Worm (Caenorhabditis elegans) whole organism, L1 larva: ENCODE measurements around the gene Y37B11A.3.

ENCODE experiments used
- C04F5.9 ChIP-seq: sonication (generic microtip); optimal IDR thresholded peaks from 2 replicates; lab custom pipeline; 2016; ENCODE audit warnings: missing genetic modification characterization, missing compliant biosample characterization
- F16B12.6 ChIP-seq: fragments of 150-350 bp; optimal IDR thresholded peaks from 2 replicates; lab custom pipeline; 2014; ENCODE audit warnings: missing biosample characterization, missing genetic modification characterization
- Y116A8C.19 ChIP-seq: sonication (generic microtip); optimal IDR thresholded peaks from 2 replicates; lab custom pipeline; 2016; ENCODE audit warnings: missing compliant biosample characterization, missing genetic modification characterization, borderline replicate concordance
- aha-1 ChIP-seq: fragments of 150-350 bp; optimal IDR thresholded peaks from 2 replicates; lab custom pipeline; 2014; ENCODE audit warnings: missing biosample characterization, missing genetic modification characterization
- aly-2 ChIP-seq: fragments of 150-350 bp; optimal IDR thresholded peaks from 2 replicates; lab custom pipeline; 2014; ENCODE audit warnings: missing biosample characterization, missing genetic modification characterization
- blmp-1 ChIP-seq: fragments of 150-350 bp; optimal IDR thresholded peaks from 2 replicates; lab custom pipeline; 2014; ENCODE audit warnings: missing biosample characterization, missing genetic modification characterization
- ceh-8 ChIP-seq: fragments of 200-800 bp; sonication (Bioruptor generic); optimal IDR thresholded peaks from 2 replicates; lab custom pipeline; 2018; ENCODE audit warnings: mild to moderate bottlenecking, missing genetic modification characterization, moderate library complexity, missing compliant biosample characterization
- ceh-88 ChIP-seq: fragments of 200-800 bp; sonication (Bioruptor generic); IDR thresholded peaks from 2 replicates; pipeline ENCODE4 v1.3.6; 2022; ENCODE audit warnings: missing genetic modification characterization, missing compliant biosample characterization
- ceh-90 ChIP-seq: sonication (generic microtip); optimal IDR thresholded peaks from 2 replicates; lab custom pipeline; 2016; ENCODE audit warnings: missing genetic modification characterization, missing compliant biosample characterization
- dsc-1 ChIP-seq: sonication (generic microtip); optimal IDR thresholded peaks from 2 replicates; lab custom pipeline; 2016; ENCODE audit warnings: mild to moderate bottlenecking, missing genetic modification characterization, missing compliant biosample characterization
- efl-1 ChIP-seq, 4 experiments: fragments of 150-350 bp; optimal IDR thresholded peaks in 3 of 4; peaks in 1 of 4; 1 replicate in 1 of 4; 2 replicates in 3 of 4; lab custom pipeline; 2014; ENCODE audit warnings: missing biosample characterization in 2 of 4, missing genetic modification characterization in 2 of 4, missing genetic modification reagents in 2 of 4
- efl-3 ChIP-seq: fragments of 200-800 bp; sonication (Bioruptor generic); optimal IDR thresholded peaks from 2 replicates; lab custom pipeline; 2018; ENCODE audit warnings: mild to moderate bottlenecking, missing genetic modification characterization, missing compliant biosample characterization
- egl-13 ChIP-seq: sonication (generic microtip); optimal IDR thresholded peaks from 2 replicates; lab custom pipeline; 2016; ENCODE audit warnings: missing genotype, missing genetic modification reagents, missing genetic modification characterization, missing compliant biosample characterization
- egl-27 ChIP-seq, 2 experiments: fragments of 150-350 bp in 1 of 2; sonication (generic microtip); optimal IDR thresholded peaks; 3 replicates each; lab custom pipeline; 2017 to 2018; ENCODE audit warnings: missing biosample characterization in 2 of 2, missing genetic modification characterization in 2 of 2, missing genetic modification reagents in 2 of 2
- elt-3 ChIP-seq, 6 experiments: fragments of 150-350 bp in 1 of 6; sonication (generic microtip); optimal IDR thresholded peaks; 2 replicates each; lab custom pipeline; 2017 to 2018; ENCODE audit warnings: missing biosample characterization in 6 of 6, missing genetic modification characterization in 6 of 6, inconsistent platforms in 1 of 6
- fkh-8 ChIP-seq: sonication (generic microtip); optimal IDR thresholded peaks from 2 replicates; lab custom pipeline; 2016; ENCODE audit warnings: mild to moderate bottlenecking, missing genetic modification characterization, missing compliant biosample characterization
- fos-1 ChIP-seq: fragments of 150-350 bp; optimal IDR thresholded peaks from 2 replicates; lab custom pipeline; 2014; ENCODE audit warnings: missing biosample characterization, missing genetic modification characterization
- hlh-17 ChIP-seq: fragments of 200-800 bp; sonication (Bioruptor generic); optimal IDR thresholded peaks from 2 replicates; lab custom pipeline; 2018; ENCODE audit warnings: missing genetic modification characterization, mild to moderate bottlenecking, missing compliant biosample characterization, moderate library complexity, borderline replicate concordance
- hpl-2 ChIP-seq: fragments of 150-350 bp; optimal IDR thresholded peaks from 2 replicates; lab custom pipeline; 2014; ENCODE audit warnings: missing biosample characterization, missing genetic modification reagents, missing genetic modification characterization
- irx-1 ChIP-seq: sonication (generic microtip); optimal IDR thresholded peaks from 2 replicates; lab custom pipeline; 2016; ENCODE audit warnings: missing genetic modification characterization, missing compliant biosample characterization
- jun-1 ChIP-seq: fragments of 150-350 bp; optimal IDR thresholded peaks from 2 replicates; lab custom pipeline; 2014; ENCODE audit warnings: missing biosample characterization, missing genetic modification reagents, missing genetic modification characterization
- lin-13 ChIP-seq: fragments of 150-350 bp; optimal IDR thresholded peaks from 2 replicates; lab custom pipeline; 2014; ENCODE audit warnings: missing biosample characterization, missing genetic modification reagents, missing genetic modification characterization
- lin-14 ChIP-seq: fragments of 200-800 bp; sonication (Bioruptor generic); optimal IDR thresholded peaks from 2 replicates; lab custom pipeline; 2018; ENCODE audit warnings: mild to moderate bottlenecking, missing genetic modification characterization, moderate library complexity, missing compliant biosample characterization
- lin-15B ChIP-seq: fragments of 150-350 bp; sonication (generic microtip); optimal IDR thresholded peaks from 3 replicates; lab custom pipeline; 2014; ENCODE audit warnings: missing biosample characterization, missing genetic modification characterization
- lin-35 ChIP-seq, 2 experiments: fragments of 150-350 bp; optimal IDR thresholded peaks; 2 replicates each; lab custom pipeline; 2014; ENCODE audit warnings: missing biosample characterization in 2 of 2, missing genetic modification characterization in 2 of 2, missing genetic modification reagents in 2 of 2
- lin-39 ChIP-seq: fragments of 150-350 bp; optimal IDR thresholded peaks from 2 replicates; lab custom pipeline; 2014; ENCODE audit warnings: missing biosample characterization, missing genetic modification reagents, missing genetic modification characterization
- lir-3 ChIP-seq: sonication (generic microtip); optimal IDR thresholded peaks from 2 replicates; lab custom pipeline; 2016; ENCODE audit warnings: mild to moderate bottlenecking, missing genetic modification characterization, moderate library complexity, missing compliant biosample characterization; ENCODE audit not compliant: poor library complexity
- lsy-2 ChIP-seq, 2 experiments: fragments of 150-350 bp; optimal IDR thresholded peaks; 2 replicates each; lab custom pipeline; 2014; ENCODE audit warnings: missing biosample characterization in 2 of 2, missing genetic modification characterization in 2 of 2
- mab-9 ChIP-seq: fragments of 200-800 bp; sonication (Bioruptor generic); IDR thresholded peaks from 2 replicates; pipeline ENCODE4 v1.3.6; 2022; ENCODE audit warnings: missing genetic modification reagents, missing genetic modification characterization, missing compliant biosample characterization
- mep-1 ChIP-seq: fragments of 150-350 bp; optimal IDR thresholded peaks from 2 replicates; lab custom pipeline; 2014; ENCODE audit warnings: missing biosample characterization, missing genetic modification characterization
- nhr-11 ChIP-seq: fragments of 150-350 bp; optimal IDR thresholded peaks from 2 replicates; lab custom pipeline; 2014; ENCODE audit warnings: missing biosample characterization, missing genetic modification characterization
- nhr-19 ChIP-seq: fragments of 200-800 bp; sonication (Bioruptor generic); conservative IDR thresholded peaks from 2 replicates; pipeline ENCODE4 v1.3.6; 2022; ENCODE audit warnings: missing genetic modification characterization, missing compliant biosample characterization
- nhr-20 ChIP-seq: sonication (generic microtip); optimal IDR thresholded peaks from 2 replicates; lab custom pipeline; 2016; ENCODE audit warnings: mild to moderate bottlenecking, missing genetic modification characterization, missing compliant biosample characterization
- nhr-237 ChIP-seq: fragments of 150-350 bp; optimal IDR thresholded peaks from 2 replicates; lab custom pipeline; 2014; ENCODE audit warnings: missing biosample characterization, missing genetic modification characterization
- nhr-71 ChIP-seq: sonication (generic microtip); optimal IDR thresholded peaks from 2 replicates; lab custom pipeline; 2016; ENCODE audit warnings: mild to moderate bottlenecking, missing genetic modification characterization, moderate library complexity, missing compliant biosample characterization
- nhr-77 ChIP-seq: fragments of 150-350 bp; optimal IDR thresholded peaks from 2 replicates; lab custom pipeline; 2014; ENCODE audit warnings: missing biosample characterization, missing genetic modification characterization
- nhr-85 ChIP-seq: sonication (generic microtip); peaks from one replicate; lab custom pipeline; 2016; ENCODE audit warnings: missing genetic modification characterization, inconsistent platforms, missing compliant biosample characterization
- nhr-90 ChIP-seq: sonication (generic microtip); optimal IDR thresholded peaks from 2 replicates; lab custom pipeline; 2016; ENCODE audit warnings: mild to moderate bottlenecking, missing genetic modification characterization, missing compliant biosample characterization; ENCODE audit not compliant: poor library complexity
- rnt-1 ChIP-seq: sonication (generic microtip); optimal IDR thresholded peaks from 2 replicates; lab custom pipeline; 2016; ENCODE audit warnings: mild to moderate bottlenecking, missing genetic modification characterization, moderate library complexity, missing compliant biosample characterization
- snu-23 ChIP-seq: sonication (generic microtip); optimal IDR thresholded peaks from 2 replicates; lab custom pipeline; 2016; ENCODE audit warnings: missing genetic modification characterization, missing compliant biosample characterization
- sup-37 ChIP-seq: fragments of 200-800 bp; sonication (Bioruptor generic); optimal IDR thresholded peaks from 2 replicates; lab custom pipeline; 2018; ENCODE audit warnings: mild to moderate bottlenecking, missing genetic modification characterization, missing compliant biosample characterization
- swsn-7 ChIP-seq: sonication (generic microtip); optimal IDR thresholded peaks from 2 replicates; lab custom pipeline; 2016; ENCODE audit warnings: missing genetic modification characterization, missing compliant biosample characterization
- tbx-2 ChIP-seq: sonication (generic microtip); optimal IDR thresholded peaks from 2 replicates; lab custom pipeline; 2016; ENCODE audit warnings: missing genetic modification characterization, missing compliant biosample characterization
- unc-130 ChIP-seq: fragments of 150-350 bp; optimal IDR thresholded peaks from 2 replicates; lab custom pipeline; 2017; ENCODE audit warnings: missing biosample characterization, missing genetic modification characterization, inconsistent platforms
- unc-30 ChIP-seq: sonication (generic microtip); optimal IDR thresholded peaks from 2 replicates; lab custom pipeline; 2017; ENCODE audit warnings: missing biosample characterization, missing genetic modification characterization
- unc-62 ChIP-seq: fragments of 150-350 bp; optimal IDR thresholded peaks from 2 replicates; lab custom pipeline; 2014; ENCODE audit warnings: missing biosample characterization, missing genetic modification reagents, missing genetic modification characterization
- unc-86 ChIP-seq: sonication (generic microtip); optimal IDR thresholded peaks from 2 replicates; lab custom pipeline; 2016; ENCODE audit warnings: missing genetic modification characterization, missing compliant biosample characterization
- vab-15 ChIP-seq: sonication (generic microtip); optimal IDR thresholded peaks from 2 replicates; lab custom pipeline; 2017; ENCODE audit warnings: missing genotype, mild to moderate bottlenecking, missing genetic modification characterization, missing compliant biosample characterization
- zag-1 ChIP-seq: fragments of 150-350 bp; optimal IDR thresholded peaks from 2 replicates; lab custom pipeline; 2014; ENCODE audit warnings: missing biosample characterization, missing genetic modification characterization
- zip-4 ChIP-seq: fragments of 200-800 bp; sonication (Bioruptor generic); optimal IDR thresholded peaks from 2 replicates; lab custom pipeline; 2018; ENCODE audit warnings: mild to moderate bottlenecking, missing genetic modification characterization, moderate library complexity, missing compliant biosample characterization
- ztf-11 ChIP-seq, 2 experiments: sonication (generic microtip); optimal IDR thresholded peaks; 2 replicates each; lab custom pipeline; 2016 to 2017; ENCODE audit warnings: missing genetic modification characterization in 2 of 2, missing biosample characterization in 1 of 2, missing compliant biosample characterization in 1 of 2

The Y37B11A.3 gene

ce11 chrIII:5785273-5785929 lies at the start of gene Y37B11A.3:
Gene Y37B11A.3, minus strand, starts transcription at chrIII:5785323.
- TF ChIP-seq zag-1 (tag; lab: Kevin White, UChicago), result no peak
- TF ChIP-seq F16B12.6 (tag; lab: Kevin White, UChicago), result peak; percentile 61
- peak; percentile 88 for TF ChIP-seq nhr-85 (tag; lab: Kevin White, UChicago)
- no peak for TF ChIP-seq sup-37 (GFP tag; lab: Kevin White, UChicago)
- peak; percentile 67 for TF ChIP-seq jun-1 (tag; lab: Kevin White, UChicago)
- peak; percentile 6 for TF ChIP-seq C04F5.9
- peak; percentile 85 to 86 for TF ChIP-seq efl-1 (optimal IDR thresholded peaks at IDR 0.05; lab: Kevin White, UChicago)
- TF ChIP-seq efl-1 (GFP tag; optimal IDR thresholded peaks at IDR 0.05 in 1 of 2; lab: Kevin White, UChicago), result peak; percentile 81 to 98
- peak; percentile 81 for TF ChIP-seq swsn-7
- no peak for TF ChIP-seq fos-1 (tag; lab: Kevin White, UChicago)
- peak; percentile 100 for TF ChIP-seq zip-4 (GFP tag; lab: Kevin White, UChicago)
- TF ChIP-seq efl-3 (GFP tag; lab: Kevin White, UChicago), result no peak
- TF ChIP-seq egl-27 (tag; optimal IDR thresholded peaks at IDR 0.05; lab: Kevin White, UChicago), result no peak
- TF ChIP-seq unc-130 (tag; lab: Kevin White, UChicago), result no peak
- no peak for TF ChIP-seq unc-62
- TF ChIP-seq lin-15B (tag; lab: Kevin White, UChicago), result peak; percentile 71
- TF ChIP-seq lin-13 (GFP tag; lab: Kevin White, UChicago), result peak; percentile 76
- TF ChIP-seq irx-1 (tag; lab: Kevin White, UChicago), result peak; percentile 67
- peak; percentile 47 for TF ChIP-seq blmp-1 (tag; lab: Kevin White, UChicago)
- peak; percentile 62 for TF ChIP-seq mab-9
- peak; percentile 20 for TF ChIP-seq lin-39 (tag; lab: Kevin White, UChicago)
- TF ChIP-seq nhr-11 (tag; lab: Kevin White, UChicago), result no peak
- peak; percentile 78 for TF ChIP-seq dsc-1
- TF ChIP-seq nhr-90 (tag; lab: Kevin White, UChicago), result peak; percentile 75
- no peak for TF ChIP-seq vab-15 (tag; lab: Kevin White, UChicago)
- TF ChIP-seq nhr-71 (tag; lab: Kevin White, UChicago), result peak; percentile 88
- TF ChIP-seq unc-30 (tag; lab: Kevin White, UChicago), result no peak
- no peak for TF ChIP-seq hlh-17 (GFP tag; lab: Kevin White, UChicago)
- TF ChIP-seq ztf-11 (tag; optimal IDR thresholded peaks at IDR 0.05; lab: Kevin White, UChicago), result peak in 1 of 2 experiments; percentile 51
- peak; percentile 67 for TF ChIP-seq unc-86 (tag; lab: Kevin White, UChicago)
- peak; percentile 84 to 88 for TF ChIP-seq lin-35 (GFP tag; optimal IDR thresholded peaks at IDR 0.05; lab: Kevin White, UChicago)
- TF ChIP-seq aha-1, result no peak
- peak; percentile 87 for TF ChIP-seq lin-14 (GFP tag; lab: Kevin White, UChicago)
- peak; percentile 59 for TF ChIP-seq lir-3
- TF ChIP-seq ceh-88, result no peak
- peak; percentile 81 to 83 for TF ChIP-seq lsy-2 (tag; optimal IDR thresholded peaks at IDR 0.05; lab: Kevin White, UChicago)
- peak; percentile 90 for TF ChIP-seq rnt-1 (tag; lab: Kevin White, UChicago)
- peak; percentile 73 for TF ChIP-seq ceh-8 (GFP tag; lab: Kevin White, UChicago)
- TF ChIP-seq ceh-90, result no peak
- TF ChIP-seq Y116A8C.19 (tag; lab: Kevin White, UChicago), result no peak
- TF ChIP-seq egl-13 (tag; lab: Kevin White, UChicago), result peak; percentile 9
- TF ChIP-seq nhr-19 (GFP tag; lab: Robert Waterston, UW), result peak; percentile 86
- peak; percentile 81 for TF ChIP-seq nhr-20 (tag; lab: Kevin White, UChicago)
- peak in 2 of 6 experiments; percentile 54 to 67 for TF ChIP-seq elt-3 (tag; optimal IDR thresholded peaks at IDR 0.05; lab: Kevin White, UChicago)
- TF ChIP-seq nhr-77 (tag; lab: Kevin White, UChicago), result peak; percentile 70
- peak; percentile 85 for TF ChIP-seq snu-23
- peak; percentile 85 for TF ChIP-seq mep-1
- peak; percentile 30 for TF ChIP-seq hpl-2 (GFP tag; lab: Kevin White, UChicago)
- peak; percentile 81 for TF ChIP-seq fkh-8 (tag; lab: Kevin White, UChicago)
- TF ChIP-seq aly-2, result peak; percentile 76
- TF ChIP-seq tbx-2 (tag; lab: Kevin White, UChicago), result peak; percentile 79
- no peak for TF ChIP-seq nhr-237 (tag; lab: Kevin White, UChicago)
